Fruit fly (Drosophila melanogaster) whole organism, embryonic: Measurements from ENCODE around the gene Ufl1.

ENCODE experiments used
- Ada2b ChIP-seq: fragments of 200-800 bp; sonication (Bioruptor generic); IDR thresholded peaks from 2 replicates; pipeline ENCODE4 v1.3.6; 2022; ENCODE audit warnings: missing biosample characterization, missing genetic modification characterization
- Awh ChIP-seq: fragments of 200-800 bp; sonication (Bioruptor generic); IDR thresholded peaks from 2 replicates; pipeline ENCODE4, ENCODE4 v1.3.6; 2022; ENCODE audit warnings: missing biosample characterization, missing genetic modification characterization
- Bdp1 ChIP-seq: fragments of 200-800 bp; sonication (Bioruptor generic); optimal IDR thresholded peaks from 3 replicates; lab custom pipeline; 2016; ENCODE audit warnings: missing biosample characterization, missing genetic modification characterization
- Blimp-1 ChIP-seq: fragments of 200-800 bp; sonication (Bioruptor generic); optimal IDR thresholded peaks from 3 replicates; lab custom pipeline; 2018; ENCODE audit warnings: missing biosample characterization, missing genetic modification characterization, mild to moderate bottlenecking, moderate library complexity, missing genetic modification reagents
- CG10543 ChIP-seq: fragments of 200-800 bp; sonication (Bioruptor generic); optimal IDR thresholded peaks from 3 replicates; lab custom pipeline; 2017; ENCODE audit warnings: missing biosample characterization, mild to moderate bottlenecking, missing genetic modification characterization, moderate library complexity
- CG11247 ChIP-seq: fragments of 200-800 bp; sonication (Bioruptor generic); IDR thresholded peaks from 2 replicates; pipeline ENCODE4 v1.3.6; 2022; ENCODE audit warnings: missing biosample characterization, missing genetic modification characterization
- CG13894 ChIP-seq: fragments of 200-800 bp; sonication (Bioruptor generic); optimal IDR thresholded peaks from 3 replicates; lab custom pipeline; 2018; ENCODE audit warnings: missing biosample characterization, mild to moderate bottlenecking, missing genetic modification characterization, moderate library complexity
- CG15269 ChIP-seq: fragments of 200-800 bp; sonication (Bioruptor generic); optimal IDR thresholded peaks from 2 replicates; lab custom pipeline; 2018; ENCODE audit warnings: missing biosample characterization, mild to moderate bottlenecking, missing genetic modification characterization, moderate library complexity
- CG17912 ChIP-seq: fragments of 200-800 bp; sonication (Bioruptor generic); optimal IDR thresholded peaks from 2 replicates; lab custom pipeline; 2018; ENCODE audit warnings: missing biosample characterization, mild to moderate bottlenecking, missing genetic modification characterization
- CG2129 ChIP-seq: fragments of 200-800 bp; sonication (Bioruptor generic); IDR thresholded peaks from 2 replicates; pipeline ENCODE4 v1.3.6; 2022; ENCODE audit warnings: missing biosample characterization, missing genetic modification characterization; ENCODE audit not compliant: partially characterized antibody
- CG2199 ChIP-seq: fragments of 200-800 bp; sonication (Bioruptor generic); IDR thresholded peaks from 3 replicates; pipeline ENCODE4 v1.3.6; 2022; ENCODE audit warnings: missing biosample characterization, missing genetic modification characterization
- CG2712 ChIP-seq: fragments of 200-800 bp; optimal IDR thresholded peaks from 3 replicates; lab custom pipeline; 2019; ENCODE audit warnings: missing biosample characterization, mild to moderate bottlenecking, missing genetic modification characterization, moderate library complexity
- CG30403 ChIP-seq: fragments of 200-800 bp; sonication (Bioruptor generic); optimal IDR thresholded peaks from 3 replicates; lab custom pipeline; 2016; ENCODE audit warnings: missing biosample characterization, missing genetic modification characterization
- CG3065 ChIP-seq: fragments of 200-800 bp; sonication (Bioruptor generic); optimal IDR thresholded peaks from 2 replicates; lab custom pipeline; 2016; ENCODE audit warnings: missing biosample characterization, missing genetic modification characterization
- CG32767 ChIP-seq: fragments of 200-800 bp; sonication (Bioruptor generic); IDR thresholded peaks from 2 replicates; pipeline ENCODE4 v1.3.6; 2022; ENCODE audit warnings: missing biosample characterization, missing genetic modification characterization
- CG3838 ChIP-seq: fragments of 200-800 bp; sonication (Bioruptor generic); optimal IDR thresholded peaks from 3 replicates; lab custom pipeline; 2016; ENCODE audit warnings: missing biosample characterization, missing genetic modification characterization
- CG4854 ChIP-seq: fragments of 200-800 bp; sonication (Bioruptor generic); optimal IDR thresholded peaks from 2 replicates; lab custom pipeline; 2016; ENCODE audit warnings: missing biosample characterization, missing genetic modification characterization, inconsistent platforms
- CG6765 ChIP-seq: fragments of 200-800 bp; sonication (Bioruptor generic); optimal IDR thresholded peaks from 3 replicates; lab custom pipeline; 2017; ENCODE audit warnings: missing biosample characterization, mild to moderate bottlenecking, missing genetic modification characterization
- Doc2 ChIP-seq: fragments of 200-800 bp; sonication (Bioruptor generic); IDR thresholded peaks from 2 replicates; pipeline ENCODE4 v1.3.6; 2022; ENCODE audit warnings: missing biosample characterization, missing genetic modification characterization
- HmgZ ChIP-seq: fragments of 200-800 bp; sonication (Bioruptor generic); optimal IDR thresholded peaks from 2 replicates; lab custom pipeline; 2018; ENCODE audit warnings: missing biosample characterization, mild to moderate bottlenecking, missing genetic modification characterization
- Hr78 ChIP-seq, 2 experiments: fragments of 200-800 bp in 1 of 2; fragments of >200 bp in 1 of 2; sonication (Bioruptor generic) in 1 of 2; optimal IDR thresholded peaks; 2 replicates each; lab custom pipeline; 2017 to 2019; ENCODE audit warnings: missing biosample characterization in 2 of 2, missing genetic modification characterization in 2 of 2, mild to moderate bottlenecking in 1 of 2, moderate library complexity in 1 of 2
- MBD-R2 ChIP-seq: fragments of 200-800 bp; sonication (Bioruptor generic); IDR thresholded peaks from 2 replicates; pipeline ENCODE4 v1.3.6; 2022; ENCODE audit warnings: missing biosample characterization, missing genetic modification characterization
- NC2β ChIP-seq: fragments of 200-800 bp; sonication (Bioruptor generic); optimal IDR thresholded peaks from 2 replicates; lab custom pipeline; 2016; ENCODE audit warnings: missing biosample characterization, missing genetic modification characterization
- NK7.1 ChIP-seq: fragments of 200-800 bp; sonication (Bioruptor generic); optimal IDR thresholded peaks from 3 replicates; lab custom pipeline; 2016; ENCODE audit warnings: missing biosample characterization, missing genetic modification characterization
- Poxn ChIP-seq: fragments of 200-800 bp; sonication (Bioruptor generic); IDR thresholded peaks from 2 replicates; pipeline ENCODE4 v1.3.6; 2022; ENCODE audit warnings: missing biosample characterization, missing genetic modification characterization
- Ptx1 ChIP-seq: fragments of 200-800 bp; sonication (Bioruptor generic); IDR thresholded peaks from 2 replicates; pipeline ENCODE4 v1.3.6; 2022; ENCODE audit warnings: missing biosample characterization, missing genetic modification characterization
- Ravus ChIP-seq: fragments of 200-800 bp; sonication (Bioruptor generic); IDR thresholded peaks from 2 replicates; pipeline ENCODE4 v1.3.6; 2022; ENCODE audit warnings: missing biosample characterization, missing genetic modification characterization
- Rx ChIP-seq: fragments of 200-800 bp; sonication (Bioruptor generic); IDR thresholded peaks from 2 replicates; pipeline ENCODE4 v1.3.6; 2022; ENCODE audit warnings: missing biosample characterization, missing genetic modification characterization
- Sin3A ChIP-seq: fragments of >200 bp; optimal IDR thresholded peaks from 2 replicates; lab custom pipeline; 2018
- TFAM ChIP-seq: fragments of 200-800 bp; sonication (Bioruptor generic); optimal IDR thresholded peaks from 2 replicates; lab custom pipeline; 2017; ENCODE audit warnings: missing biosample characterization, missing genetic modification characterization, inconsistent platforms
- bab2 ChIP-seq: fragments of 200-800 bp; sonication (Bioruptor generic); optimal IDR thresholded peaks from 2 replicates; lab custom pipeline; 2016; ENCODE audit warnings: missing biosample characterization, missing genetic modification characterization
- br ChIP-seq: fragments of >200 bp; optimal IDR thresholded peaks from 2 replicates; lab custom pipeline; 2017
- bsh ChIP-seq, 2 experiments: fragments of 200-800 bp; sonication (Bioruptor generic); optimal IDR thresholded peaks; 2 replicates each; lab custom pipeline; 2017 to 2018; ENCODE audit warnings: mild to moderate bottlenecking in 2 of 2, missing biosample characterization in 2 of 2, missing genetic modification characterization in 2 of 2, moderate library complexity in 1 of 2
- crp ChIP-seq, 2 experiments: fragments of 200-800 bp; sonication (Bioruptor generic); optimal IDR thresholded peaks; 2 replicates in 1 of 2; 3 replicates in 1 of 2; lab custom pipeline; 2017; ENCODE audit warnings: missing biosample characterization in 2 of 2, missing genetic modification characterization in 2 of 2, mild to moderate bottlenecking in 1 of 2, moderate library complexity in 1 of 2
- eyg ChIP-seq: fragments of 200-800 bp; sonication (Bioruptor generic); optimal IDR thresholded peaks from 3 replicates; lab custom pipeline; 2016; ENCODE audit warnings: missing biosample characterization, missing genetic modification characterization
- fd102C ChIP-seq: fragments of 200-800 bp; sonication (Bioruptor generic); optimal IDR thresholded peaks from 2 replicates; lab custom pipeline; 2018; ENCODE audit warnings: missing biosample characterization, mild to moderate bottlenecking, missing genetic modification characterization, moderate library complexity
- gem ChIP-seq: fragments of 200-800 bp; sonication (Bioruptor generic); optimal IDR thresholded peaks from 2 replicates; lab custom pipeline; 2019; ENCODE audit warnings: missing biosample characterization, mild to moderate bottlenecking, missing genetic modification characterization, moderate library complexity
- gsb-n ChIP-seq: fragments of 200-800 bp; sonication (Bioruptor generic); optimal IDR thresholded peaks from 3 replicates; lab custom pipeline; 2018; ENCODE audit warnings: missing biosample characterization, mild to moderate bottlenecking, missing genetic modification characterization
- ken ChIP-seq: fragments of 200-800 bp; sonication (Bioruptor generic); IDR thresholded peaks from 3 replicates; pipeline ENCODE4 v1.3.6; 2022; ENCODE audit warnings: missing biosample characterization, missing genetic modification characterization
- knrl ChIP-seq: fragments of 200-800 bp; sonication (Bioruptor generic); IDR thresholded peaks from 3 replicates; pipeline ENCODE4 v1.3.6; 2022; ENCODE audit warnings: missing biosample characterization, missing genetic modification characterization; ENCODE audit not compliant: partially characterized antibody
- lbe ChIP-seq: fragments of 200-800 bp; sonication (Bioruptor generic); optimal IDR thresholded peaks from 2 replicates; lab custom pipeline; 2016; ENCODE audit warnings: missing biosample characterization, mild to moderate bottlenecking, missing genetic modification characterization
- lola ChIP-seq, 3 experiments: fragments of >200 bp in 2 of 3; fragments of 200-800 bp in 1 of 3; sonication (Bioruptor generic) in 1 of 3; optimal IDR thresholded peaks; 2 replicates each; lab custom pipeline; 2017 to 2019; ENCODE audit warnings: missing biosample characterization in 3 of 3, missing genetic modification characterization in 3 of 3, mild to moderate bottlenecking in 1 of 3, moderate library complexity in 1 of 3
- lov ChIP-seq, 2 experiments: fragments of 200-800 bp in 1 of 2; fragments of >200 bp in 1 of 2; sonication (Bioruptor generic) in 1 of 2; IDR thresholded peaks in 1 of 2; optimal IDR thresholded peaks in 1 of 2; 2 replicates in 1 of 2; 3 replicates in 1 of 2; pipeline versions ENCODE4 v1.3.6 to Lab custom; 2017 to 2022; ENCODE audit warnings: missing biosample characterization in 1 of 2, missing genetic modification characterization in 1 of 2
- odd ChIP-seq: fragments of 200-800 bp; sonication (Bioruptor generic); optimal IDR thresholded peaks from 2 replicates; lab custom pipeline; 2017; ENCODE audit warnings: missing biosample characterization, mild to moderate bottlenecking, missing genetic modification characterization
- pho ChIP-seq: fragments of 200-800 bp; sonication (Bioruptor generic); optimal IDR thresholded peaks from 2 replicates; lab custom pipeline; 2016; ENCODE audit warnings: missing biosample characterization, missing genetic modification characterization
- ro ChIP-seq: fragments of 200-800 bp; sonication (Bioruptor generic); IDR thresholded peaks from 2 replicates; pipeline ENCODE4 v1.3.6; 2022; ENCODE audit warnings: missing biosample characterization, missing genetic modification characterization
- row ChIP-seq: fragments of 200-800 bp; sonication (Bioruptor generic); IDR thresholded peaks from 3 replicates; pipeline ENCODE4 v1.3.6; 2022; ENCODE audit warnings: missing biosample characterization, missing genetic modification characterization
- schlank ChIP-seq: fragments of 200-800 bp; sonication (Bioruptor generic); optimal IDR thresholded peaks from 2 replicates; lab custom pipeline; 2018; ENCODE audit warnings: missing biosample characterization, mild to moderate bottlenecking, missing genetic modification characterization
- z ChIP-seq: fragments of 200-800 bp; sonication (Bioruptor generic); IDR thresholded peaks from 3 replicates; pipeline ENCODE4 v1.3.6; 2022; ENCODE audit warnings: missing biosample characterization, missing genetic modification characterization

Ufl1 gene

DNA sequence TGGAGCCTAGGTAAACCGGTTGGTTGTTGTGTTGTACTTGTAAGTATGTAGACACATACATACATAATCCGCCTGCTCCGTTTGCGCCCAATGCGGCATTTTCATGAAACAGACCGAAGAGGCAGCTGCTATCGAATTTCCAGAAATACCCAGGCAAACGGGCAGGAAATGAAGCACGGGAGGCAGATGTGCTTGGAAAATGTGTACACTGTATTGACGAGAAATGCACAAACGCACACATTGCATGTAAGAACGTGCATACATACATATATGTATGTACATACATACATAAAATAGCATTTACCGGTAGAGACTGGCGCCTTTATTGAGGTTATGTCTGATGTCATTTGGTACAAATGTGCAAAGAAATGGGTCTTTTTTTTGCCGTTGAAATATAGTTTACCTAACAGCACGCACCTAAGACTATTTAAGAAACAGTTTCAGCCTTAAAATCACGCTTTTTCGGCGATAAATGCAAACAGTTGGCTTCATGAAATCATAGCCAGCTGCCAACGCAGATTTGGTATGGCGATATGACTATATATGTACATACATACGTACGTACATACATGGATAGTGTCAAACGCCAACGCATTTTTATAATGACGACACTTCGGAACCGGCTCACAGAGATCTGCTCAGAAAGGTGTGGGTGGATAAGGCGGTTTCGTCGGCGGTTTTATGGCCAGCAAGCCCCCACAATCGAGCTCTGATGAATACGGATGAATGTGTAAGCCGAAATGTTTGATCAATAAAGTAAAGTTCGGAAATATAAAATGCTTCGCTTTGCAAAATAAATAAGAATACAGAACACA lies 15.5 kb upstream of the Ufl1 start (continued):
- TF ChIP-seq CG4854 (GFP tag; lab: Kevin White, UChicago): no peak
- no peak for TF ChIP-seq Ada2b (GFP tag; lab: Robert Waterston, UW)
- no peak for TF ChIP-seq gsb-n (tag; lab: Kevin White, UChicago)
- TF ChIP-seq Hr78 (GFP tag; optimal IDR thresholded peaks at IDR 0.05; lab: Kevin White, UChicago): no peak
- peak in 1 of 3 experiments; percentile 32 for TF ChIP-seq lola (GFP tag; optimal IDR thresholded peaks at IDR 0.05; lab: Kevin White, UChicago)
- no peak for TF ChIP-seq Blimp-1 (GFP tag; lab: Kevin White, UChicago)
- no peak for TF ChIP-seq CG11247 (GFP tag; lab: Robert Waterston, UW)
- no peak for TF ChIP-seq ro
- no peak for TF ChIP-seq CG3838 (GFP tag; lab: Kevin White, UChicago)
- no peak for TF ChIP-seq Poxn (GFP tag; lab: Robert Waterston, UW)
- TF ChIP-seq eyg (GFP tag; lab: Kevin White, UChicago): no peak
- TF ChIP-seq CG15269: no peak
- no peak for TF ChIP-seq NC2β (GFP tag; lab: Kevin White, UChicago)
- TF ChIP-seq HmgZ (tag; lab: Kevin White, UChicago): no peak
- no peak for TF ChIP-seq fd102C (GFP tag; lab: Kevin White, UChicago)
- TF ChIP-seq CG32767: peak; percentile 80; the same call in 1 of the 2 replicates
- TF ChIP-seq NK7.1 (GFP tag; lab: Kevin White, UChicago): no peak
- TF ChIP-seq CG2129: no peak
- TF ChIP-seq br (lab: Kevin White, UChicago): no peak
- peak; percentile 74 for TF ChIP-seq CG13894
- TF ChIP-seq CG10543 (GFP tag; lab: Kevin White, UChicago): no peak
- no peak for TF ChIP-seq CG30403 (GFP tag; lab: Kevin White, UChicago)
- no peak for TF ChIP-seq schlank (tag; lab: Kevin White, UChicago)
- no peak for TF ChIP-seq row
- no peak for TF ChIP-seq Doc2 (GFP tag; lab: Robert Waterston, UW)
- TF ChIP-seq bab2: no peak
- no peak for TF ChIP-seq CG3065 (GFP tag; lab: Kevin White, UChicago)
- TF ChIP-seq CG6765: peak; percentile 21
- no peak for TF ChIP-seq knrl (GFP tag; lab: Robert Waterston, UW)
- peak; percentile 77; the same call in 2 of the 3 replicates for TF ChIP-seq CG2199 (GFP tag; lab: Robert Waterston, UW)
- TF ChIP-seq Bdp1 (GFP tag; lab: Kevin White, UChicago): no peak
- TF ChIP-seq Sin3A (lab: Kevin White, UChicago): no peak
- TF ChIP-seq Awh (GFP tag; lab: Robert Waterston, UW): no peak
- no peak for TF ChIP-seq gem (tag; lab: Kevin White, UChicago)
- no peak for TF ChIP-seq ken (GFP tag; lab: Robert Waterston, UW)
- TF ChIP-seq odd (GFP tag; lab: Kevin White, UChicago): no peak
- no peak for TF ChIP-seq lbe (GFP tag; lab: Kevin White, UChicago)
- no peak for TF ChIP-seq z (GFP tag; lab: Robert Waterston, UW)
- TF ChIP-seq pho: no peak
- TF ChIP-seq Rx (GFP tag; lab: Robert Waterston, UW): no peak
- no peak for TF ChIP-seq crp (GFP tag; optimal IDR thresholded peaks at IDR 0.05; lab: Kevin White, UChicago)
- TF ChIP-seq MBD-R2 (GFP tag; lab: Robert Waterston, UW): peak; percentile 40; the same call in 1 of the 2 replicates
- no peak for TF ChIP-seq bsh (GFP tag; optimal IDR thresholded peaks at IDR 0.05; lab: Kevin White, UChicago)
- no peak for TF ChIP-seq TFAM (GFP tag; lab: Kevin White, UChicago)
- TF ChIP-seq CG17912 (GFP tag; lab: Kevin White, UChicago): no peak
- no peak for TF ChIP-seq lov (optimal IDR thresholded peaks at IDR 0.05; lab: Kevin White, UChicago)
- no peak for TF ChIP-seq lov (GFP tag; IDR thresholded peaks at IDR 0.05; lab: Robert Waterston, UW)
- TF ChIP-seq CG2712 (tag; lab: Kevin White, UChicago): no peak
- no peak for TF ChIP-seq Ravus (GFP tag; lab: Robert Waterston, UW)
- no peak for TF ChIP-seq Ptx1
